Worm (Caenorhabditis elegans) whole organism, mixed stage, embryonic: Measurements from ENCODE around the gene Y51H7C.8.
"Not testable (repeated sequence)": the region's sequence is repeated elsewhere in the genome, so short reads cannot be mapped to it uniquely, and the experiment has no call there.

Source experiments
- M03D4.4 ChIP-seq: sonication (generic microtip); optimal IDR thresholded peaks from 2 replicates; lab custom pipeline; 2017; ENCODE audit warnings: mild to moderate bottlenecking, missing genetic modification characterization, missing compliant biosample characterization
- ceh-39 ChIP-seq: fragments of 150-350 bp; optimal IDR thresholded peaks from 2 replicates; lab custom pipeline; 2014; ENCODE audit warnings: missing biosample characterization, missing genetic modification characterization
- ceh-83 ChIP-seq: fragments of 200-800 bp; sonication (Bioruptor generic); optimal IDR thresholded peaks from 2 replicates; lab custom pipeline; 2018; ENCODE audit warnings: mild to moderate bottlenecking, missing genetic modification characterization, missing compliant biosample characterization
- ces-1 ChIP-seq: fragments of 150-350 bp; optimal IDR thresholded peaks from 2 replicates; lab custom pipeline; 2014; ENCODE audit warnings: missing biosample characterization, missing genetic modification reagents, missing genetic modification characterization
- drap-1 ChIP-seq: fragments of 200-800 bp; sonication (Bioruptor generic); optimal IDR thresholded peaks from 3 replicates; lab custom pipeline; 2018; ENCODE audit warnings: mild to moderate bottlenecking, missing genetic modification characterization, missing compliant biosample characterization
- elt-1 ChIP-seq: sonication (generic microtip); optimal IDR thresholded peaks from 2 replicates; lab custom pipeline; 2017; ENCODE audit warnings: missing genetic modification characterization, mild to moderate bottlenecking, missing compliant biosample characterization, antibody characterized with exemption, moderate library complexity, borderline replicate concordance; ENCODE audit not compliant: insufficient read depth
- elt-3 ChIP-seq: fragments of 150-350 bp; optimal IDR thresholded peaks from 2 replicates; lab custom pipeline; 2014; ENCODE audit warnings: missing biosample characterization, missing genetic modification characterization
- ham-2 ChIP-seq: fragments of 200-800 bp; sonication (Bioruptor generic); optimal IDR thresholded peaks from 2 replicates; lab custom pipeline; 2018; ENCODE audit warnings: mild to moderate bottlenecking, missing genetic modification characterization, missing compliant biosample characterization
- hlh-1 ChIP-seq: fragments of 150-350 bp; optimal IDR thresholded peaks from 2 replicates; lab custom pipeline; 2014; ENCODE audit warnings: missing biosample characterization, missing genetic modification reagents, missing genetic modification characterization
- lin-13 ChIP-seq: fragments of 150-350 bp; optimal IDR thresholded peaks from 2 replicates; lab custom pipeline; 2014; ENCODE audit warnings: missing biosample characterization, missing genetic modification characterization
- lin-32 ChIP-seq: fragments of 200-800 bp; sonication (Bioruptor generic); optimal IDR thresholded peaks from 2 replicates; lab custom pipeline; 2018; ENCODE audit warnings: mild to moderate bottlenecking, missing genetic modification characterization, missing compliant biosample characterization
- lsy-2 ChIP-seq: fragments of 150-350 bp; optimal IDR thresholded peaks from 2 replicates; lab custom pipeline; 2014; ENCODE audit warnings: missing biosample characterization, missing genetic modification characterization
- mep-1 ChIP-seq: fragments of 150-350 bp; optimal IDR thresholded peaks from 2 replicates; lab custom pipeline; 2017; ENCODE audit warnings: missing biosample characterization, missing genetic modification reagents, missing genetic modification characterization, inconsistent platforms
- nhr-12 ChIP-seq: fragments of 150-350 bp; optimal IDR thresholded peaks from 2 replicates; lab custom pipeline; 2014; ENCODE audit warnings: missing biosample characterization, missing genetic modification characterization
- nhr-2 ChIP-seq: fragments of 150-350 bp; optimal IDR thresholded peaks from 2 replicates; lab custom pipeline; 2014; ENCODE audit warnings: missing biosample characterization, missing genetic modification characterization
- nhr-237 ChIP-seq: fragments of 150-350 bp; optimal IDR thresholded peaks from 2 replicates; lab custom pipeline; 2014; ENCODE audit warnings: missing biosample characterization, missing genetic modification characterization
- pha-4 ChIP-seq: fragments of 150-350 bp; optimal IDR thresholded peaks from 2 replicates; lab custom pipeline; 2018; ENCODE audit warnings: missing biosample characterization, missing genetic modification reagents, missing genetic modification characterization
- sem-2 ChIP-seq: fragments of 200-800 bp; sonication (Bioruptor generic); optimal IDR thresholded peaks from 2 replicates; lab custom pipeline; 2018; ENCODE audit warnings: mild to moderate bottlenecking, missing genetic modification characterization, missing compliant biosample characterization
- snpc-4 ChIP-seq: fragments of 150-350 bp; optimal IDR thresholded peaks from 2 replicates; lab custom pipeline; 2014; ENCODE audit warnings: missing biosample characterization, missing genetic modification characterization
- sptf-1 ChIP-seq: sonication (generic microtip); optimal IDR thresholded peaks from 2 replicates; lab custom pipeline; 2017; ENCODE audit warnings: mild to moderate bottlenecking, missing genetic modification characterization, moderate library complexity, missing compliant biosample characterization
- tbx-8 ChIP-seq: fragments of 200-800 bp; sonication (Bioruptor generic); optimal IDR thresholded peaks from 2 replicates; lab custom pipeline; 2018; ENCODE audit warnings: mild to moderate bottlenecking, missing genetic modification characterization, moderate library complexity, missing compliant biosample characterization
- unc-120 ChIP-seq: sonication (generic microtip); optimal IDR thresholded peaks from 2 replicates; lab custom pipeline; 2017; ENCODE audit warnings: missing genetic modification characterization, missing compliant biosample characterization; ENCODE audit not compliant: poor library complexity, severe bottlenecking
- unc-39 ChIP-seq: fragments of 150-350 bp; optimal IDR thresholded peaks from 2 replicates; lab custom pipeline; 2014; ENCODE audit warnings: missing biosample characterization, missing genetic modification characterization
- unc-62 ChIP-seq: fragments of 150-350 bp; optimal IDR thresholded peaks from 2 replicates; lab custom pipeline; 2014; ENCODE audit warnings: missing biosample characterization, missing genetic modification reagents, missing genetic modification characterization
- zip-8 ChIP-seq: fragments of 150-350 bp; optimal IDR thresholded peaks from 2 replicates; lab custom pipeline; 2014; ENCODE audit warnings: missing biosample characterization, missing genetic modification characterization
- ztf-11 ChIP-seq: fragments of 150-350 bp; optimal IDR thresholded peaks from 2 replicates; lab custom pipeline; 2014; ENCODE audit warnings: missing biosample characterization, missing genetic modification characterization

The Y51H7C.8 gene

ce11 chrII:1437449-1438335, 36.1 kb downstream of the Y51H7C.8 start, which contains the start of gene nol-6:
nol-6 (minus strand) TSS chrII:1437499.
- TF ChIP-seq ces-1 (GFP tag; lab: Kevin White, UChicago) (peak; percentile 40), mep-1 (tag; lab: Kevin White, UChicago) (peak; percentile 9), lsy-2 (tag; lab: Kevin White, UChicago) (peak; percentile 8), drap-1 (no peak), tbx-8 (GFP tag; lab: Kevin White, UChicago) (no peak), ceh-83 (GFP tag; lab: Kevin White, UChicago) (no peak), sptf-1 (tag; lab: Kevin White, UChicago) (no peak)

ce11 chrII:1438336-1438589, 36.7 kb downstream of the Y51H7C.8 start, which contains the start of gene Y51H7C.3:
Y51H7C.3 (plus strand) TSS chrII:1438490.
- TF ChIP-seq mep-1 (tag; lab: Kevin White, UChicago) = no peak
- no peak for TF ChIP-seq elt-3
- no peak for TF ChIP-seq lin-13 (tag; lab: Kevin White, UChicago)
- no peak for TF ChIP-seq pha-4 (tag; lab: Kevin White, UChicago)
- TF ChIP-seq unc-62 (GFP tag; lab: Kevin White, UChicago) = no peak
- no peak for TF ChIP-seq sem-2
- TF ChIP-seq ceh-39 (tag; lab: Kevin White, UChicago) = no peak
- TF ChIP-seq nhr-12 (tag; lab: Kevin White, UChicago) = no peak
- no peak for TF ChIP-seq nhr-237
- no peak for TF ChIP-seq nhr-2 (tag; lab: Kevin White, UChicago)
- TF ChIP-seq zip-8 (tag; lab: Kevin White, UChicago) = no peak
- TF ChIP-seq drap-1 = no peak
- no peak for TF ChIP-seq sptf-1 (tag; lab: Kevin White, UChicago)
- TF ChIP-seq tbx-8 (GFP tag; lab: Kevin White, UChicago) = no peak
- TF ChIP-seq lin-32 (GFP tag; lab: Kevin White, UChicago) = no peak
- TF ChIP-seq lsy-2 (tag; lab: Kevin White, UChicago) = no peak
- no peak for TF ChIP-seq M03D4.4 (tag; lab: Kevin White, UChicago)
- TF ChIP-seq unc-39 (tag; lab: Kevin White, UChicago) = no peak
- TF ChIP-seq, all 35 proteins: peak for 0

ce11 chrII:1441479-1441878, 39.9 kb downstream of the Y51H7C.8 start:
- TF ChIP-seq unc-39 (tag; lab: Kevin White, UChicago) (no peak), ztf-11 (no peak), ces-1 (GFP tag; lab: Kevin White, UChicago) (no peak), elt-1 (no peak), elt-3 (no peak), ceh-39 (tag; lab: Kevin White, UChicago) (no peak), nhr-2 (tag; lab: Kevin White, UChicago) (no peak), mep-1 (tag; lab: Kevin White, UChicago) (no peak), zip-8 (tag; lab: Kevin White, UChicago) (no peak), lin-13 (tag; lab: Kevin White, UChicago) (no peak), lsy-2 (tag; lab: Kevin White, UChicago) (no peak), ham-2 (GFP tag; lab: Kevin White, UChicago) (no peak), unc-120 (tag; lab: Kevin White, UChicago) (no peak), snpc-4 (tag; lab: Kevin White, UChicago) (no peak), hlh-1 (tag; lab: Kevin White, UChicago) (no peak), nhr-12 (tag; lab: Kevin White, UChicago) (no peak), lin-32 (GFP tag; lab: Kevin White, UChicago) (no peak)

- no peak for TF ChIP-seq ham-2 (GFP tag; lab: Kevin White, UChicago)
- TF ChIP-seq nhr-2 (tag; lab: Kevin White, UChicago) = no peak
- TF ChIP-seq lsy-2 (tag; lab: Kevin White, UChicago) = no peak
- TF ChIP-seq zip-8 (tag; lab: Kevin White, UChicago) = no peak
- TF ChIP-seq ceh-83 (GFP tag; lab: Kevin White, UChicago) = no peak
- no peak for TF ChIP-seq lin-32 (GFP tag; lab: Kevin White, UChicago)
- TF ChIP-seq pha-4 (tag; lab: Kevin White, UChicago) = no peak
These were observed 43.3 kb downstream of the Y51H7C.8 start, which contains the start of gene scl-17 for ce11 chrII:1444911-1445310. scl-17 (plus strand) TSS chrII:1445211.

ce11 chrII:1446696-1447293, 45.2 kb downstream of the Y51H7C.8 start, which contains the start of gene Y51H7C.12:
Y51H7C.12 (minus strand) TSS chrII:1446746.
- TF ChIP-seq sptf-1 (tag; lab: Kevin White, UChicago); unc-62 (GFP tag; lab: Kevin White, UChicago); lin-13 (tag; lab: Kevin White, UChicago): not testable (repeated sequence)
